Worm (Caenorhabditis elegans) whole organism, young adult: ENCODE measurements around the gene T16H12.9.

ENCODE experiments used
- B0261.1 ChIP-seq: sonication (generic microtip); optimal IDR thresholded peaks from 2 replicates; lab custom pipeline; 2016; ENCODE audit warnings: mild to moderate bottlenecking, missing genetic modification characterization, moderate library complexity, missing compliant biosample characterization
- D2030.7 ChIP-seq: fragments of 200-800 bp; sonication (Bioruptor generic); IDR thresholded peaks from 2 replicates; pipeline ENCODE4 v1.3.6; 2022; ENCODE audit warnings: missing genetic modification reagents, missing genetic modification characterization, missing compliant biosample characterization
- F23B12.7 ChIP-seq: sonication (generic microtip); optimal IDR thresholded peaks from 2 replicates; lab custom pipeline; 2017; ENCODE audit warnings: missing genetic modification characterization, mild to moderate bottlenecking, missing compliant biosample characterization, antibody characterized with exemption, moderate library complexity; ENCODE audit not compliant: insufficient read depth
- F39B2.1 ChIP-seq: fragments of 200-800 bp; sonication (Bioruptor generic); IDR thresholded peaks from 2 replicates; pipeline ENCODE4 v1.3.6; 2022; ENCODE audit warnings: missing genetic modification reagents, missing genetic modification characterization, missing compliant biosample characterization
- F52B5.7 ChIP-seq: sonication (generic microtip); optimal IDR thresholded peaks from 2 replicates; lab custom pipeline; 2016; ENCODE audit warnings: mild to moderate bottlenecking, missing genetic modification characterization, missing compliant biosample characterization
- K11D2.4 ChIP-seq: fragments of 200-800 bp; sonication (Bioruptor generic); IDR thresholded peaks from 2 replicates; pipeline ENCODE4 v1.3.6; 2022; ENCODE audit warnings: missing genetic modification reagents, missing genetic modification characterization, missing compliant biosample characterization
- K12H6.12 ChIP-seq: fragments of 200-800 bp; sonication (Bioruptor generic); optimal IDR thresholded peaks from 2 replicates; lab custom pipeline; 2018; ENCODE audit warnings: mild to moderate bottlenecking, missing genetic modification characterization, missing compliant biosample characterization
- aptf-3 ChIP-seq: fragments of 200-800 bp; sonication (Bioruptor generic); IDR thresholded peaks from 2 replicates; pipeline ENCODE4 v1.3.6; 2022; ENCODE audit warnings: missing genetic modification characterization, missing compliant biosample characterization
- attf-3 ChIP-seq: fragments of 200-800 bp; sonication (Bioruptor generic); conservative IDR thresholded peaks from 2 replicates; pipeline ENCODE4 v1.3.6; 2022; ENCODE audit warnings: missing genetic modification reagents, missing genetic modification characterization, missing compliant biosample characterization
- attf-5 ChIP-seq: fragments of 200-800 bp; sonication (Bioruptor generic); optimal IDR thresholded peaks from 2 replicates; lab custom pipeline; 2018; ENCODE audit warnings: mild to moderate bottlenecking, missing genetic modification characterization, missing compliant biosample characterization
- bed-2 ChIP-seq: fragments of 200-800 bp; sonication (Bioruptor generic); IDR thresholded peaks from 2 replicates; pipeline ENCODE4 v1.3.6; 2022; ENCODE audit warnings: missing genetic modification reagents, missing genetic modification characterization, missing compliant biosample characterization
- cebp-1 ChIP-seq, 2 experiments: fragments of 200-800 bp in 1 of 2; sonication (Bioruptor generic) in 1 of 2; sonication (generic microtip) in 1 of 2; IDR thresholded peaks in 1 of 2; optimal IDR thresholded peaks in 1 of 2; 2 replicates each; pipeline versions ENCODE4 v1.3.6 to Lab custom; 2017 to 2022; ENCODE audit warnings: missing compliant biosample characterization in 2 of 2, missing genetic modification characterization in 2 of 2, mild to moderate bottlenecking in 1 of 2, missing genetic modification reagents in 1 of 2, moderate library complexity in 1 of 2
- cebp-2 ChIP-seq: fragments of 200-800 bp; sonication (Bioruptor generic); IDR thresholded peaks from 2 replicates; pipeline ENCODE4 v1.3.6; 2022; ENCODE audit warnings: missing genetic modification characterization, missing compliant biosample characterization
- ceh-27 ChIP-seq: fragments of 200-800 bp; sonication (Bioruptor generic); optimal IDR thresholded peaks from 2 replicates; lab custom pipeline; 2018; ENCODE audit warnings: mild to moderate bottlenecking, missing genetic modification characterization, moderate library complexity, missing compliant biosample characterization
- die-1 ChIP-seq: sonication (generic microtip); optimal IDR thresholded peaks from 2 replicates; lab custom pipeline; 2016; ENCODE audit warnings: missing genotype, mild to moderate bottlenecking, missing genetic modification characterization, missing compliant biosample characterization
- dox-1 ChIP-seq: fragments of 200-800 bp; sonication (Bioruptor generic); IDR thresholded peaks from 2 replicates; pipeline ENCODE4 v1.3.6; 2022; ENCODE audit warnings: missing genetic modification reagents, missing genetic modification characterization, missing compliant biosample characterization
- dpff-1 ChIP-seq: sonication (generic microtip); optimal IDR thresholded peaks from 2 replicates; lab custom pipeline; 2017; ENCODE audit warnings: mild to moderate bottlenecking, missing genetic modification characterization, missing compliant biosample characterization
- egl-18 ChIP-seq: fragments of 200-800 bp; sonication (Bioruptor generic); IDR thresholded peaks from 2 replicates; pipeline ENCODE4 v1.3.6; 2022; ENCODE audit warnings: missing genetic modification reagents, missing genetic modification characterization, missing compliant biosample characterization
- egrh-3 ChIP-seq: fragments of 200-800 bp; sonication (Bioruptor generic); IDR thresholded peaks from 2 replicates; pipeline ENCODE4 v1.3.6; 2022; ENCODE audit warnings: missing genetic modification reagents, missing genetic modification characterization, missing compliant biosample characterization
- ekl-4 ChIP-seq: fragments of 200-800 bp; sonication (Bioruptor generic); IDR thresholded peaks from 2 replicates; pipeline ENCODE4 v1.3.6; 2022; ENCODE audit warnings: missing genetic modification reagents, missing genetic modification characterization, missing compliant biosample characterization
- him-1 ChIP-seq: sonication (generic microtip); optimal IDR thresholded peaks from 2 replicates; lab custom pipeline; 2016; ENCODE audit warnings: missing genotype, missing genetic modification reagents, missing genetic modification characterization, missing compliant biosample characterization
- hmg-1.2 ChIP-seq: fragments of 200-800 bp; sonication (Bioruptor generic); IDR thresholded peaks from 2 replicates; pipeline ENCODE4 v1.3.6; 2022; ENCODE audit warnings: missing genetic modification reagents, missing genetic modification characterization, missing compliant biosample characterization
- hsf-1 ChIP-seq: fragments of 200-800 bp; sonication (Bioruptor generic); IDR thresholded peaks from 2 replicates; pipeline ENCODE4 v1.3.6; 2022; ENCODE audit warnings: missing genetic modification reagents, missing genetic modification characterization, missing compliant biosample characterization
- lag-1 ChIP-seq: fragments of 200-800 bp; sonication (Bioruptor generic); IDR thresholded peaks from 2 replicates; pipeline ENCODE4 v1.3.6; 2022; ENCODE audit warnings: missing genetic modification reagents, missing genetic modification characterization, missing compliant biosample characterization
- let-526 ChIP-seq: fragments of 200-800 bp; sonication (Bioruptor generic); IDR thresholded peaks from 2 replicates; pipeline ENCODE4 v1.3.6; 2022; ENCODE audit warnings: missing genetic modification reagents, missing genetic modification characterization, missing compliant biosample characterization
- lin-35 ChIP-seq, 3 experiments: fragments of 150-350 bp in 2 of 3; sonication (generic microtip) in 1 of 3; optimal IDR thresholded peaks; 2 replicates each; lab custom pipeline; 2014 to 2018; ENCODE audit warnings: missing biosample characterization in 3 of 3, missing genetic modification characterization in 3 of 3, missing genetic modification reagents in 3 of 3
- lir-1 ChIP-seq: fragments of 200-800 bp; sonication (Bioruptor generic); conservative IDR thresholded peaks from 2 replicates; pipeline ENCODE4 v1.3.6; 2022; ENCODE audit warnings: missing genetic modification reagents, missing genetic modification characterization, missing compliant biosample characterization
- madf-3 ChIP-seq: fragments of 200-800 bp; sonication (Bioruptor generic); IDR thresholded peaks from 2 replicates; pipeline ENCODE4 v1.3.6; 2022; ENCODE audit warnings: missing genetic modification reagents, missing genetic modification characterization, missing compliant biosample characterization
- madf-6 ChIP-seq: fragments of 200-800 bp; sonication (Bioruptor generic); IDR thresholded peaks from 2 replicates; pipeline ENCODE4 v1.3.6; 2022; ENCODE audit warnings: missing genetic modification reagents, missing genetic modification characterization, missing compliant biosample characterization
- mcd-1 ChIP-seq: fragments of 200-800 bp; sonication (Bioruptor generic); IDR thresholded peaks from 2 replicates; pipeline ENCODE4 v1.3.6; 2022; ENCODE audit warnings: missing genetic modification reagents, missing genetic modification characterization, missing compliant biosample characterization
- mes-4 ChIP-seq: sonication (generic microtip); optimal IDR thresholded peaks from 2 replicates; lab custom pipeline; 2016; ENCODE audit warnings: missing genotype, missing genetic modification characterization, missing compliant biosample characterization
- nfyb-1 ChIP-seq: fragments of 200-800 bp; sonication (Bioruptor generic); IDR thresholded peaks from 2 replicates; pipeline ENCODE4 v1.3.6; 2022; ENCODE audit warnings: missing genetic modification reagents, missing genetic modification characterization, missing compliant biosample characterization
- rcor-1 ChIP-seq: fragments of 200-800 bp; sonication (Bioruptor generic); IDR thresholded peaks from 2 replicates; pipeline ENCODE4 v1.3.6; 2022; ENCODE audit warnings: missing genetic modification reagents, missing genetic modification characterization, missing compliant biosample characterization
- sptf-2 ChIP-seq: fragments of 200-800 bp; sonication (Bioruptor generic); optimal IDR thresholded peaks from 2 replicates; lab custom pipeline; 2018; ENCODE audit warnings: mild to moderate bottlenecking, missing genetic modification characterization, missing compliant biosample characterization
- unc-130 ChIP-seq: sonication (generic microtip); optimal IDR thresholded peaks from 2 replicates; lab custom pipeline; 2016; ENCODE audit warnings: missing genetic modification reagents, missing genetic modification characterization, missing compliant biosample characterization
- zfh-2 ChIP-seq: fragments of 200-800 bp; sonication (Bioruptor generic); conservative IDR thresholded peaks from 2 replicates; pipeline ENCODE4 v1.3.6; 2022; ENCODE audit warnings: missing genetic modification reagents, missing genetic modification characterization, missing compliant biosample characterization
- zim-3 ChIP-seq: sonication (generic microtip); optimal IDR thresholded peaks from 2 replicates; lab custom pipeline; 2017; ENCODE audit warnings: mild to moderate bottlenecking, missing genetic modification characterization, moderate library complexity, missing compliant biosample characterization
- ztf-22 ChIP-seq: fragments of 200-800 bp; sonication (Bioruptor generic); optimal IDR thresholded peaks from 2 replicates; lab custom pipeline; 2018; ENCODE audit warnings: mild to moderate bottlenecking, missing genetic modification characterization, moderate library complexity, missing compliant biosample characterization
- ztf-6 ChIP-seq: fragments of 200-800 bp; sonication (Bioruptor generic); IDR thresholded peaks from 2 replicates; pipeline ENCODE4 v1.3.6; 2022; ENCODE audit warnings: missing genetic modification reagents, missing genetic modification characterization, missing compliant biosample characterization

Gene T16H12.9

ce11 chrIII:10151719-10152118, 42.6 kb downstream of the T16H12.9 start:
- TF ChIP-seq mcd-1 (0 out of 2 replicates have a peak, but pooled peaks have one; percentile 14), zfh-2 (GFP tag; lab: Robert Waterston, UW) (peak; percentile 88), nfyb-1 (GFP tag; lab: Robert Waterston, UW) (0 out of 2 replicates have a peak, but pooled peaks have one; percentile 23), cebp-2 (GFP tag; lab: Robert Waterston, UW) (no peak), bed-2 (GFP tag; lab: Robert Waterston, UW) (no peak), attf-5 (GFP tag; lab: Kevin White, UChicago) (peak; percentile 14), K12H6.12 (peak; percentile 72), cebp-1 (GFP tag; IDR thresholded peaks at IDR 0.05; lab: Robert Waterston, UW) (no peak), cebp-1 (tag; optimal IDR thresholded peaks at IDR 0.05; lab: Kevin White, UChicago) (peak; percentile 38), ztf-22 (GFP tag; lab: Kevin White, UChicago) (peak; percentile 25)
- TF ChIP-seq, all 124 proteins: peak for 7

- TF ChIP-seq lir-1 (GFP tag; lab: Robert Waterston, UW) (no peak), mcd-1 (no peak), D2030.7 (no peak), ztf-22 (GFP tag; lab: Kevin White, UChicago) (no peak), him-1 (tag; lab: Kevin White, UChicago) (no peak), F39B2.1 (GFP tag; lab: Robert Waterston, UW) (no peak), aptf-3 (GFP tag; lab: Robert Waterston, UW) (no peak), lag-1 (GFP tag; lab: Robert Waterston, UW) (no peak), attf-3 (GFP tag; lab: Robert Waterston, UW) (no peak), let-526 (no peak), K12H6.12 (no peak), madf-3 (GFP tag; lab: Robert Waterston, UW) (no peak), nfyb-1 (GFP tag; lab: Robert Waterston, UW) (no peak)
Measured at ce11 chrIII:10152495-10152894, 43.4 kb downstream of the T16H12.9 start, which contains the start of gene nac-3. Gene nac-3, plus strand, starts transcription at chrIII:10152795.

ce11 chrIII:10153003-10153402, 43.9 kb downstream of the T16H12.9 start:
- TF ChIP-seq F52B5.7 (tag; lab: Kevin White, UChicago) (no peak), ceh-27 (GFP tag; lab: Kevin White, UChicago) (peak; percentile 2), let-526 (0 out of 2 replicates have a peak, but pooled peaks have one; percentile 7), K12H6.12 (peak; percentile 49), ekl-4 (0 out of 2 replicates have a peak, but pooled peaks have one; percentile 29), cebp-1 (GFP tag; IDR thresholded peaks at IDR 0.05; lab: Robert Waterston, UW) (no peak), cebp-1 (tag; optimal IDR thresholded peaks at IDR 0.05; lab: Kevin White, UChicago) (peak; percentile 33), rcor-1 (GFP tag; lab: Robert Waterston, UW) (0 out of 2 replicates have a peak, but pooled peaks have one; percentile 8), nfyb-1 (GFP tag; lab: Robert Waterston, UW) (peak; percentile 63; the same call in 1 of the 2 replicates), egl-18 (no peak), K11D2.4 (GFP tag; lab: Robert Waterston, UW) (peak; percentile 48; the same call in 1 of the 2 replicates), hsf-1 (GFP tag; lab: Robert Waterston, UW) (no peak), lin-35 (GFP tag; optimal IDR thresholded peaks at IDR 0.05; lab: Kevin White, UChicago) (peak in 1 of 3 experiments; percentile 27), hmg-1.2 (GFP tag; lab: Robert Waterston, UW) (peak; percentile 34; the same call in 1 of the 2 replicates), madf-6 (GFP tag; lab: Robert Waterston, UW) (no peak)

ce11 chrIII:10154993-10155392, 45.9 kb downstream of the T16H12.9 start:
- TF ChIP-seq lir-1 (GFP tag; lab: Robert Waterston, UW) (no peak), zim-3 (tag; lab: Kevin White, UChicago) (peak; percentile 4)

DNA sequence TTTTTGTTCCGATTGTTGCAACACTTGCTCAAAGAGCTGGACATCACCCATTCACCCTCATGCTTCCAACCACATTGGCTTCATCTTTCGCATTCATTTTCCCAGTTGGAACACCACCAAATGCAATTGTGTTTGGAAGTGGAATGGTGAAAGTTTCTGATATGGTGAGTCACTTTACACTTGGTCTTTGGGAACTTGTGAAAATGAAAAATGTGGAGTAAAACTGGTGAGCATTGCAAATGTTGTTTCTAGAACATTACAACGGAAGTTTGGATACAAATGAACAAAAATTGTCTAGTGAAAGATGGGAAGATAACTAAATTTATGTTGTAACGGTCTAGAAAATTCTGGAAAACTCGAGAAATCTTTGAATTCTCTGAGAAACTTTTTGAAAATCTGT, 47.2 kb downstream of the T16H12.9 start:
- no peak for TF ChIP-seq mes-4
- no peak for TF ChIP-seq cebp-2 (GFP tag; lab: Robert Waterston, UW)
- no peak for TF ChIP-seq die-1 (tag; lab: Kevin White, UChicago)
- no peak for TF ChIP-seq dox-1
- no peak for TF ChIP-seq ztf-6
- TF ChIP-seq F23B12.7 = no peak
- TF ChIP-seq B0261.1 (tag; lab: Kevin White, UChicago) = no peak
- no peak for TF ChIP-seq madf-3 (GFP tag; lab: Robert Waterston, UW)
- no peak for TF ChIP-seq ceh-27 (GFP tag; lab: Kevin White, UChicago)
- TF ChIP-seq egrh-3 (GFP tag; lab: Robert Waterston, UW) = no peak
- TF ChIP-seq madf-6 (GFP tag; lab: Robert Waterston, UW) = no peak
- no peak for TF ChIP-seq unc-130 (GFP tag; lab: Kevin White, UChicago)
- TF ChIP-seq dpff-1 (tag; lab: Kevin White, UChicago) = no peak
- TF ChIP-seq sptf-2 (GFP tag; lab: Kevin White, UChicago) = no peak
- TF ChIP-seq lag-1 (GFP tag; lab: Robert Waterston, UW) = no peak
